Fruit fly (Drosophila melanogaster) whole organism, embryonic: ENCODE results near the gene Prp3.

Source experiments
- Blimp-1 ChIP-seq: fragments of 200-800 bp; sonication (Bioruptor generic); optimal IDR thresholded peaks from 3 replicates; lab custom pipeline; 2018; ENCODE audit warnings: missing biosample characterization, missing genetic modification characterization, mild to moderate bottlenecking, moderate library complexity, missing genetic modification reagents
- CG11093 ChIP-seq: fragments of 200-800 bp; sonication (Bioruptor generic); IDR thresholded peaks from 3 replicates; pipeline ENCODE4 v1.3.6; 2022; ENCODE audit warnings: missing biosample characterization, missing genetic modification characterization
- CG11723 ChIP-seq: fragments of 200-800 bp; sonication (Bioruptor generic); optimal IDR thresholded peaks from 2 replicates; lab custom pipeline; 2017; ENCODE audit warnings: missing biosample characterization, mild to moderate bottlenecking, missing genetic modification characterization
- CG14014 ChIP-seq: fragments of 200-800 bp; sonication (Bioruptor generic); IDR thresholded peaks from 2 replicates; pipeline ENCODE4 v1.3.6; 2022; ENCODE audit warnings: missing biosample characterization, missing genetic modification characterization
- CG15601 ChIP-seq: fragments of 200-800 bp; sonication (Bioruptor generic); optimal IDR thresholded peaks from 3 replicates; lab custom pipeline; 2019; ENCODE audit warnings: missing biosample characterization, mild to moderate bottlenecking, missing genetic modification characterization, moderate library complexity
- CG1603 ChIP-seq: fragments of 200-800 bp; sonication (Bioruptor generic); optimal IDR thresholded peaks from 2 replicates; lab custom pipeline; 2019; ENCODE audit warnings: missing biosample characterization, mild to moderate bottlenecking, missing genetic modification characterization, moderate library complexity
- CG17802 ChIP-seq: fragments of 200-800 bp; sonication (Bioruptor generic); optimal IDR thresholded peaks from 2 replicates; lab custom pipeline; 2018; ENCODE audit warnings: missing biosample characterization, mild to moderate bottlenecking, missing genetic modification characterization, moderate library complexity
- CG17829 ChIP-seq: fragments of 200-800 bp; optimal IDR thresholded peaks from 2 replicates; lab custom pipeline; 2019; ENCODE audit warnings: missing biosample characterization, mild to moderate bottlenecking, missing genetic modification characterization, moderate library complexity
- CG1832 ChIP-seq: fragments of 200-800 bp; sonication (Bioruptor generic); optimal IDR thresholded peaks from 2 replicates; lab custom pipeline; 2017; ENCODE audit warnings: missing biosample characterization, mild to moderate bottlenecking, missing genetic modification characterization, inconsistent platforms
- CG3065 ChIP-seq: fragments of 200-800 bp; sonication (Bioruptor generic); optimal IDR thresholded peaks from 2 replicates; lab custom pipeline; 2016; ENCODE audit warnings: missing biosample characterization, missing genetic modification characterization
- CG3847 ChIP-seq: fragments of 200-800 bp; sonication (Bioruptor generic); IDR thresholded peaks from 2 replicates; pipeline ENCODE4 v1.3.6; 2022; ENCODE audit warnings: missing biosample characterization, missing genetic modification characterization
- CG6689 ChIP-seq: fragments of 200-800 bp; sonication (Bioruptor generic); IDR thresholded peaks from 2 replicates; pipeline ENCODE4 v1.3.6; 2022; ENCODE audit warnings: missing biosample characterization, missing genetic modification characterization
- CG6813 ChIP-seq: fragments of 200-800 bp; sonication (Bioruptor generic); optimal IDR thresholded peaks from 2 replicates; lab custom pipeline; 2017; ENCODE audit warnings: missing biosample characterization, missing genetic modification characterization, mild to moderate bottlenecking, moderate library complexity, missing genetic modification reagents
- CG7357 ChIP-seq: fragments of 200-800 bp; sonication (Bioruptor generic); IDR thresholded peaks from 3 replicates; pipeline ENCODE4 v1.3.6; 2022; ENCODE audit warnings: missing biosample characterization, missing genetic modification characterization
- CG7556 ChIP-seq: fragments of 200-800 bp; sonication (Bioruptor generic); optimal IDR thresholded peaks from 2 replicates; lab custom pipeline; 2017; ENCODE audit warnings: missing biosample characterization, mild to moderate bottlenecking, missing genetic modification characterization
- CG7745 ChIP-seq: fragments of 200-800 bp; sonication (Bioruptor generic); optimal IDR thresholded peaks from 2 replicates; lab custom pipeline; 2018; ENCODE audit warnings: missing biosample characterization, mild to moderate bottlenecking, missing genetic modification characterization, moderate library complexity
- CTCF ChIP-seq: fragments of 200-800 bp; sonication (Bioruptor generic); optimal IDR thresholded peaks from 2 replicates; lab custom pipeline; 2017; ENCODE audit warnings: missing biosample characterization, mild to moderate bottlenecking, missing genetic modification characterization, moderate library complexity
- ERR ChIP-seq: fragments of 200-800 bp; sonication (Bioruptor generic); optimal IDR thresholded peaks from 2 replicates; lab custom pipeline; 2016; ENCODE audit warnings: missing biosample characterization, missing genetic modification characterization
- Fer3 ChIP-seq: fragments of 200-800 bp; sonication (Bioruptor generic); optimal IDR thresholded peaks from 2 replicates; lab custom pipeline; 2018; ENCODE audit warnings: missing biosample characterization, mild to moderate bottlenecking, missing genetic modification characterization, moderate library complexity
- H15 ChIP-seq: fragments of 200-800 bp; sonication (Bioruptor generic); IDR thresholded peaks from 3 replicates; pipeline ENCODE4 v1.3.6; 2022; ENCODE audit warnings: missing biosample characterization, missing genetic modification characterization
- HLH4C ChIP-seq: fragments of 200-800 bp; sonication (Bioruptor generic); IDR thresholded peaks from 3 replicates; pipeline ENCODE4 v1.3.6; 2022; ENCODE audit warnings: missing biosample characterization, missing genetic modification characterization; ENCODE audit not compliant: partially characterized antibody
- Hand ChIP-seq: fragments of 200-800 bp; sonication (Bioruptor generic); optimal IDR thresholded peaks from 2 replicates; lab custom pipeline; 2017; ENCODE audit warnings: mild to moderate bottlenecking, missing biosample characterization, missing genetic modification reagents, missing genetic modification characterization
- Hr3 ChIP-seq: fragments of 200-800 bp; sonication (Bioruptor generic); optimal IDR thresholded peaks from 3 replicates; lab custom pipeline; 2016; ENCODE audit warnings: missing biosample characterization, missing genetic modification characterization
- Ssrp ChIP-seq: fragments of 200-800 bp; sonication (Bioruptor generic); optimal IDR thresholded peaks from 2 replicates; lab custom pipeline; 2018; ENCODE audit warnings: missing biosample characterization, mild to moderate bottlenecking, missing genetic modification characterization, moderate library complexity
- TFAM ChIP-seq: fragments of 200-800 bp; sonication (Bioruptor generic); optimal IDR thresholded peaks from 2 replicates; lab custom pipeline; 2017; ENCODE audit warnings: missing biosample characterization, missing genetic modification characterization, inconsistent platforms
- cg ChIP-seq: fragments of 200-800 bp; sonication (Bioruptor generic); optimal IDR thresholded peaks from 3 replicates; lab custom pipeline; 2019; ENCODE audit warnings: missing biosample characterization, mild to moderate bottlenecking, missing genetic modification characterization, moderate library complexity
- dm ChIP-seq: fragments of 200-800 bp; sonication (Bioruptor generic); optimal IDR thresholded peaks from 3 replicates; lab custom pipeline; 2016; ENCODE audit warnings: missing biosample characterization, missing genetic modification characterization
- dmrt99B ChIP-seq: fragments of 200-800 bp; sonication (Bioruptor generic); optimal IDR thresholded peaks from 2 replicates; lab custom pipeline; 2018; ENCODE audit warnings: missing biosample characterization, mild to moderate bottlenecking, missing genetic modification characterization, moderate library complexity
- en ChIP-seq: fragments of 200-800 bp; sonication (Bioruptor generic); optimal IDR thresholded peaks from 2 replicates; lab custom pipeline; 2016; ENCODE audit warnings: missing biosample characterization, missing genetic modification characterization
- gce ChIP-seq: fragments of 200-800 bp; sonication (Bioruptor generic); IDR thresholded peaks from 3 replicates; pipeline ENCODE4 v1.3.6; 2022; ENCODE audit warnings: missing biosample characterization, missing genetic modification characterization
- gcm ChIP-seq: fragments of 200-800 bp; sonication (Bioruptor generic); optimal IDR thresholded peaks from 2 replicates; lab custom pipeline; 2019; ENCODE audit warnings: missing biosample characterization, mild to moderate bottlenecking, missing genetic modification characterization, moderate library complexity
- gsb-n ChIP-seq: fragments of 200-800 bp; sonication (Bioruptor generic); optimal IDR thresholded peaks from 3 replicates; lab custom pipeline; 2018; ENCODE audit warnings: missing biosample characterization, mild to moderate bottlenecking, missing genetic modification characterization
- gt ChIP-seq: fragments of 200-800 bp; sonication (Bioruptor generic); IDR thresholded peaks from 2 replicates; pipeline ENCODE4 v1.3.6; 2022; ENCODE audit warnings: missing biosample characterization, missing genetic modification characterization
- knrl ChIP-seq: fragments of 200-800 bp; sonication (Bioruptor generic); IDR thresholded peaks from 3 replicates; pipeline ENCODE4 v1.3.6; 2022; ENCODE audit warnings: missing biosample characterization, missing genetic modification characterization; ENCODE audit not compliant: partially characterized antibody
- lilli ChIP-seq: fragments of 200-800 bp; sonication (Bioruptor generic); optimal IDR thresholded peaks from 3 replicates; lab custom pipeline; 2016; ENCODE audit warnings: missing biosample characterization, missing genetic modification characterization
- lmd ChIP-seq: fragments of 200-800 bp; sonication (Bioruptor generic); IDR thresholded peaks from 2 replicates; pipeline ENCODE4 v1.3.6; 2022; ENCODE audit warnings: missing biosample characterization, missing genetic modification characterization
- luna ChIP-seq: fragments of 200-800 bp; sonication (Bioruptor generic); optimal IDR thresholded peaks from 2 replicates; lab custom pipeline; 2016; ENCODE audit warnings: missing biosample characterization, missing genetic modification characterization
- mam ChIP-seq: fragments of 200-800 bp; sonication (Bioruptor generic); optimal IDR thresholded peaks from 3 replicates; lab custom pipeline; 2016; ENCODE audit warnings: missing biosample characterization, missing genetic modification characterization
- nerfin-2 ChIP-seq: fragments of 200-800 bp; sonication (Bioruptor generic); IDR thresholded peaks from 2 replicates; pipeline ENCODE4 v1.3.6; 2022; ENCODE audit warnings: missing biosample characterization, missing genetic modification characterization; ENCODE audit not compliant: partially characterized antibody
- otp ChIP-seq: fragments of 200-800 bp; sonication (Bioruptor generic); IDR thresholded peaks from 3 replicates; pipeline ENCODE4, ENCODE4 v1.3.6; 2022; ENCODE audit warnings: missing biosample characterization, missing genetic modification characterization
- sd ChIP-seq: fragments of 200-800 bp; sonication (Bioruptor generic); optimal IDR thresholded peaks from 3 replicates; lab custom pipeline; 2018; ENCODE audit warnings: missing biosample characterization, mild to moderate bottlenecking, missing genetic modification characterization, moderate library complexity
- seq ChIP-seq: fragments of 200-800 bp; sonication (Bioruptor generic); IDR thresholded peaks from 2 replicates; pipeline ENCODE4 v1.3.6; 2022; ENCODE audit warnings: missing biosample characterization, missing genetic modification characterization
- sim ChIP-seq: fragments of 200-800 bp; sonication (Bioruptor generic); IDR thresholded peaks from 2 replicates; pipeline ENCODE4 v1.3.6; 2022; ENCODE audit warnings: missing biosample characterization, missing genetic modification characterization
- slp2 ChIP-seq: fragments of 200-800 bp; sonication (Bioruptor generic); optimal IDR thresholded peaks from 2 replicates; lab custom pipeline; 2016; ENCODE audit warnings: missing biosample characterization, missing genetic modification characterization
- trh ChIP-seq: fragments of 200-800 bp; sonication (Bioruptor generic); optimal IDR thresholded peaks from 2 replicates; lab custom pipeline; 2016; ENCODE audit warnings: missing biosample characterization, missing genetic modification characterization
- ttk ChIP-seq: fragments of 200-800 bp; sonication (Bioruptor generic); IDR thresholded peaks from 2 replicates; pipeline ENCODE4 v2.1.2; 2022; ENCODE audit warnings: missing biosample characterization, missing genetic modification characterization
- unc-4 ChIP-seq: fragments of 200-800 bp; sonication (Bioruptor generic); IDR thresholded peaks from 2 replicates; pipeline ENCODE4 v1.3.6; 2022; ENCODE audit warnings: missing biosample characterization, missing genetic modification characterization; ENCODE audit not compliant: partially characterized antibody
- vvl ChIP-seq: fragments of 200-800 bp; sonication (Bioruptor generic); IDR thresholded peaks from 2 replicates; pipeline ENCODE4 v1.3.6; 2022; ENCODE audit warnings: missing biosample characterization, missing genetic modification characterization
- zen ChIP-seq: fragments of 200-800 bp; sonication (Bioruptor generic); optimal IDR thresholded peaks from 3 replicates; lab custom pipeline; 2018; ENCODE audit warnings: missing biosample characterization, mild to moderate bottlenecking, missing genetic modification characterization, moderate library complexity

Prp3 gene

dm6 chr3L:19902560-19903399 lies 7.3 kb upstream of the Prp3 start (continued):
- peak; percentile 97 for TF ChIP-seq CG14014 (GFP tag; lab: Robert Waterston, UW)
- peak; percentile 58 for TF ChIP-seq CG7745 (tag; lab: Kevin White, UChicago)
- peak; percentile 96 for TF ChIP-seq dmrt99B (tag; lab: Kevin White, UChicago)
- peak; percentile 93 for TF ChIP-seq ERR (GFP tag; lab: Kevin White, UChicago)
- no peak for TF ChIP-seq knrl
- peak; percentile 92 for TF ChIP-seq Hr3 (GFP tag; lab: Kevin White, UChicago)
- TF ChIP-seq Fer3 (tag; lab: Kevin White, UChicago) = peak; percentile 95
- peak; percentile 89 for TF ChIP-seq gcm (GFP tag; lab: Kevin White, UChicago)
- peak; percentile 89 for TF ChIP-seq Blimp-1
- TF ChIP-seq luna (GFP tag; lab: Kevin White, UChicago) = no peak
- TF ChIP-seq gce = peak; percentile 57; the same call in 1 of the 3 replicates
- TF ChIP-seq vvl (GFP tag; lab: Robert Waterston, UW) = peak; percentile 95
- peak; percentile 51 for TF ChIP-seq CTCF (GFP tag; lab: Kevin White, UChicago)
- TF ChIP-seq CG3065 (GFP tag; lab: Kevin White, UChicago) = peak; percentile 71
- peak; percentile 77 for TF ChIP-seq zen
- TF ChIP-seq en (GFP tag; lab: Kevin White, UChicago) = peak; percentile 92
- TF ChIP-seq CG7556 (GFP tag; lab: Kevin White, UChicago) = peak; percentile 93
- TF ChIP-seq dm = peak; percentile 90
- peak; percentile 84 for TF ChIP-seq trh (GFP tag; lab: Kevin White, UChicago)
- peak; percentile 51 for TF ChIP-seq cg (GFP tag; lab: Kevin White, UChicago)
- TF ChIP-seq CG11093 (GFP tag; lab: Robert Waterston, UW) = peak; percentile 89
- TF ChIP-seq unc-4 = no peak
- peak; percentile 93 for TF ChIP-seq CG6689 (GFP tag; lab: Robert Waterston, UW)
- peak; percentile 79 for TF ChIP-seq Hand (GFP tag; lab: Kevin White, UChicago)
- TF ChIP-seq slp2 (GFP tag; lab: Kevin White, UChicago) = peak; percentile 94
- peak; percentile 97 for TF ChIP-seq lilli
- peak; percentile 96 for TF ChIP-seq seq (GFP tag; lab: Robert Waterston, UW)
- peak; percentile 91 for TF ChIP-seq CG15601 (tag; lab: Kevin White, UChicago)
- TF ChIP-seq gt (GFP tag; lab: Robert Waterston, UW) = peak; percentile 72
- peak; percentile 97 for TF ChIP-seq lmd (GFP tag; lab: Robert Waterston, UW)
- TF ChIP-seq CG11723 = peak; percentile 89
- peak; percentile 92 for TF ChIP-seq Ssrp (tag; lab: Kevin White, UChicago)
- TF ChIP-seq H15 = peak; percentile 80
- TF ChIP-seq CG17802 (tag; lab: Kevin White, UChicago) = peak; percentile 65
- TF ChIP-seq CG17829 (tag; lab: Kevin White, UChicago) = peak; percentile 87
- peak; percentile 79 for TF ChIP-seq sd
- TF ChIP-seq CG6813 = peak; percentile 90
- no peak for TF ChIP-seq HLH4C (GFP tag; lab: Robert Waterston, UW)
- no peak for TF ChIP-seq CG1832 (GFP tag; lab: Kevin White, UChicago)
- TF ChIP-seq CG7357 (GFP tag; lab: Robert Waterston, UW) = peak; percentile 89
- no peak for TF ChIP-seq nerfin-2 (GFP tag; lab: Robert Waterston, UW)
- TF ChIP-seq CG1603 (tag; lab: Kevin White, UChicago) = peak; percentile 97
- peak; percentile 96; the same call in 1 of the 2 replicates for TF ChIP-seq ttk (GFP tag; lab: Robert Waterston, UW)
- no peak for TF ChIP-seq sim (GFP tag; lab: Robert Waterston, UW)
- peak; percentile 95 for TF ChIP-seq CG3847
- TF ChIP-seq gsb-n (tag; lab: Kevin White, UChicago) = peak; percentile 84
- peak; percentile 65 for TF ChIP-seq TFAM (GFP tag; lab: Kevin White, UChicago)
- peak; percentile 96 for TF ChIP-seq otp
- TF ChIP-seq mam (GFP tag; lab: Kevin White, UChicago) = peak; percentile 85
